Fruit fly (Drosophila melanogaster) whole organism, adult: ENCODE results near the gene Galt.

Experiments
- CG11617 ChIP-seq: fragments of 200-800 bp; sonication (Bioruptor generic); optimal IDR thresholded peaks from 2 replicates; lab custom pipeline; 2017; ENCODE audit warnings: mild to moderate bottlenecking, missing biosample characterization, missing genetic modification reagents, missing genetic modification characterization
- CG12768 ChIP-seq: fragments of 200-800 bp; sonication (Bioruptor generic); optimal IDR thresholded peaks from 2 replicates; lab custom pipeline; 2017; ENCODE audit warnings: missing biosample characterization, missing genetic modification characterization, mild to moderate bottlenecking, moderate library complexity, missing genetic modification reagents
- CG14711 ChIP-seq: fragments of 200-800 bp; sonication (Bioruptor generic); optimal IDR thresholded peaks from 2 replicates; lab custom pipeline; 2018; ENCODE audit warnings: missing biosample characterization, mild to moderate bottlenecking, missing genetic modification characterization, moderate library complexity
- CG1620 ChIP-seq: fragments of 200-800 bp; sonication (Bioruptor generic); optimal IDR thresholded peaks from 2 replicates; lab custom pipeline; 2016; ENCODE audit warnings: missing biosample characterization, missing genetic modification characterization
- CG33017 ChIP-seq: fragments of 200-800 bp; sonication (Bioruptor generic); optimal IDR thresholded peaks from 2 replicates; lab custom pipeline; 2018; ENCODE audit warnings: missing biosample characterization, mild to moderate bottlenecking, missing genetic modification characterization, moderate library complexity
- CG5204 ChIP-seq: fragments of 200-800 bp; sonication (Bioruptor generic); optimal IDR thresholded peaks from 2 replicates; lab custom pipeline; 2016; ENCODE audit warnings: missing biosample characterization, missing genetic modification characterization
- CG7045 ChIP-seq: fragments of 200-800 bp; sonication (Bioruptor generic); optimal IDR thresholded peaks from 2 replicates; lab custom pipeline; 2017; ENCODE audit warnings: missing biosample characterization, mild to moderate bottlenecking, missing genetic modification characterization
- CG7101 ChIP-seq: fragments of 200-800 bp; sonication (Bioruptor generic); optimal IDR thresholded peaks from 2 replicates; lab custom pipeline; 2018; ENCODE audit warnings: missing biosample characterization, mild to moderate bottlenecking, missing genetic modification characterization, moderate library complexity
- Clk ChIP-seq: fragments of 200-800 bp; sonication (Bioruptor generic); optimal IDR thresholded peaks from 2 replicates; lab custom pipeline; 2017; ENCODE audit warnings: missing biosample characterization, missing genetic modification characterization
- Crg-1 ChIP-seq: fragments of 200-800 bp; sonication (Bioruptor generic); optimal IDR thresholded peaks from 2 replicates; lab custom pipeline; 2016; ENCODE audit warnings: missing biosample characterization, missing genetic modification characterization
- Hr96 ChIP-seq: fragments of 200-800 bp; sonication (Bioruptor generic); optimal IDR thresholded peaks from 2 replicates; lab custom pipeline; 2016; ENCODE audit warnings: missing biosample characterization, missing genetic modification characterization
- Mnt ChIP-seq: fragments of 200-800 bp; sonication (Bioruptor generic); optimal IDR thresholded peaks from 2 replicates; lab custom pipeline; 2016; ENCODE audit warnings: missing biosample characterization, mild to moderate bottlenecking, missing genetic modification characterization
- bab1 ChIP-seq: fragments of 200-800 bp; sonication (Bioruptor generic); optimal IDR thresholded peaks from 3 replicates; lab custom pipeline; 2019; ENCODE audit warnings: missing biosample characterization, mild to moderate bottlenecking, missing genetic modification characterization, moderate library complexity
- cic ChIP-seq: fragments of 200-800 bp; sonication (Bioruptor generic); optimal IDR thresholded peaks from 2 replicates; lab custom pipeline; 2017; ENCODE audit warnings: missing biosample characterization, mild to moderate bottlenecking, missing genetic modification characterization, moderate library complexity
- cnc ChIP-seq, 2 experiments: fragments of >200 bp; optimal IDR thresholded peaks; 2 replicates each; lab custom pipeline; 2017
- kay ChIP-seq: fragments of 200-800 bp; sonication (Bioruptor generic); peaks from one replicate; lab custom pipeline; 2016; ENCODE audit warnings: missing biosample characterization, missing genetic modification characterization, borderline replicate concordance
- ovo ChIP-seq: fragments of 200-800 bp; sonication (Bioruptor generic); optimal IDR thresholded peaks from 2 replicates; lab custom pipeline; 2016; ENCODE audit warnings: missing biosample characterization, missing genetic modification characterization
- pad ChIP-seq: fragments of 200-800 bp; sonication (Bioruptor generic); optimal IDR thresholded peaks from 3 replicates; lab custom pipeline; 2017; ENCODE audit warnings: missing biosample characterization, missing genetic modification characterization, mild to moderate bottlenecking, moderate library complexity, missing genetic modification reagents
- tj ChIP-seq: fragments of 200-800 bp; sonication (Bioruptor generic); optimal IDR thresholded peaks from 3 replicates; lab custom pipeline; 2017; ENCODE audit warnings: missing biosample characterization, mild to moderate bottlenecking, missing genetic modification characterization, moderate library complexity
- toe ChIP-seq: fragments of 200-800 bp; sonication (Bioruptor generic); optimal IDR thresholded peaks from 2 replicates; lab custom pipeline; 2016; ENCODE audit warnings: missing biosample characterization, missing genetic modification characterization

Gene Galt

dm6 chr2L:6647103-6647711 is 20.6 kb downstream of the Galt start:
- TF ChIP-seq kay (peak; percentile 98), Hr96 (peak; percentile 90), tj (peak; percentile 82), toe (GFP tag; lab: Kevin White, UChicago) (no peak), CG12768 (GFP tag; lab: Kevin White, UChicago) (peak; percentile 90), Mnt (GFP tag; lab: Kevin White, UChicago) (peak; percentile 69), cnc (optimal IDR thresholded peaks at IDR 0.05; lab: Kevin White, UChicago) (no peak), CG7101 (tag; lab: Kevin White, UChicago) (peak; percentile 95), CG11617 (GFP tag; lab: Kevin White, UChicago) (peak; percentile 93), CG1620 (GFP tag; lab: Kevin White, UChicago) (peak; percentile 84), CG14711 (tag; lab: Kevin White, UChicago) (peak; percentile 90), Crg-1 (GFP tag; lab: Kevin White, UChicago) (peak; percentile 79), CG33017 (tag; lab: Kevin White, UChicago) (peak; percentile 94), CG5204 (peak; percentile 92), cic (GFP tag; lab: Kevin White, UChicago) (peak; percentile 84), bab1 (GFP tag; lab: Kevin White, UChicago) (peak; percentile 86), ovo (GFP tag; lab: Kevin White, UChicago) (peak; percentile 88), CG7045 (GFP tag; lab: Kevin White, UChicago) (peak; percentile 91), Clk (GFP tag; lab: Kevin White, UChicago) (peak; percentile 82), pad (GFP tag; lab: Kevin White, UChicago) (peak; percentile 69)

- TF ChIP-seq Mnt (GFP tag; lab: Kevin White, UChicago) = peak; percentile 48
- peak; percentile 93 for TF ChIP-seq tj
- TF ChIP-seq Crg-1 (GFP tag; lab: Kevin White, UChicago) = peak; percentile 19
- no peak for TF ChIP-seq ovo (GFP tag; lab: Kevin White, UChicago)
- TF ChIP-seq cic (GFP tag; lab: Kevin White, UChicago) = peak; percentile 52
- TF ChIP-seq bab1 (GFP tag; lab: Kevin White, UChicago) = no peak
- no peak for TF ChIP-seq CG7101 (tag; lab: Kevin White, UChicago)
- TF ChIP-seq kay = peak; percentile 99
- no peak for TF ChIP-seq CG33017 (tag; lab: Kevin White, UChicago)
Observed at dm6 chr2L:6644421-6645059, 23.3 kb downstream of the Galt start.

- TF ChIP-seq CG33017 (tag; lab: Kevin White, UChicago) (no peak), kay (peak; percentile 37), CG7045 (GFP tag; lab: Kevin White, UChicago) (no peak), tj (peak; percentile 85), Clk (GFP tag; lab: Kevin White, UChicago) (no peak), pad (GFP tag; lab: Kevin White, UChicago) (no peak), CG12768 (GFP tag; lab: Kevin White, UChicago) (no peak), Crg-1 (GFP tag; lab: Kevin White, UChicago) (peak; percentile 4), CG5204 (no peak), bab1 (GFP tag; lab: Kevin White, UChicago) (no peak), CG11617 (GFP tag; lab: Kevin White, UChicago) (no peak), CG7101 (tag; lab: Kevin White, UChicago) (no peak), Mnt (GFP tag; lab: Kevin White, UChicago) (peak; percentile 7)
Observed at dm6 chr2L:6643218-6643756, 24.5 kb downstream of the Galt start.

dm6 chr2L:6632307-6632706 is 35.5 kb downstream of the Galt start, which contains the start of gene Oatp26F:
Gene Oatp26F (minus strand): TSS chr2L:6632407.
- TF ChIP-seq CG12768 (GFP tag; lab: Kevin White, UChicago) = no peak
- no peak for TF ChIP-seq Clk (GFP tag; lab: Kevin White, UChicago)
- no peak for TF ChIP-seq toe (GFP tag; lab: Kevin White, UChicago)
- no peak for TF ChIP-seq tj
- no peak for TF ChIP-seq CG14711 (tag; lab: Kevin White, UChicago)
- TF ChIP-seq CG1620 (GFP tag; lab: Kevin White, UChicago) = no peak
- TF ChIP-seq bab1 (GFP tag; lab: Kevin White, UChicago) = no peak
- no peak for TF ChIP-seq kay

dm6 chr2L:6622642-6623162 is 45.1 kb downstream of the Galt start, which contains the start of gene CG34345:
Gene CG34345 (plus strand): TSS chr2L:6623112.
- TF ChIP-seq cnc (optimal IDR thresholded peaks at IDR 0.05; lab: Kevin White, UChicago) = no peak
- TF ChIP-seq toe (GFP tag; lab: Kevin White, UChicago) = no peak
- TF ChIP-seq Mnt (GFP tag; lab: Kevin White, UChicago) = no peak
- no peak for TF ChIP-seq pad (GFP tag; lab: Kevin White, UChicago)
- peak; percentile 3 for TF ChIP-seq CG14711 (tag; lab: Kevin White, UChicago)
- TF ChIP-seq Hr96 = no peak
- TF ChIP-seq CG1620 (GFP tag; lab: Kevin White, UChicago) = peak; percentile 29
- no peak for TF ChIP-seq bab1 (GFP tag; lab: Kevin White, UChicago)
- no peak for TF ChIP-seq Crg-1 (GFP tag; lab: Kevin White, UChicago)
- no peak for TF ChIP-seq CG12768 (GFP tag; lab: Kevin White, UChicago)
- TF ChIP-seq CG5204 = no peak
- no peak for TF ChIP-seq cic (GFP tag; lab: Kevin White, UChicago)
